Worm (Caenorhabditis elegans) whole organism, L4/young adult: ENCODE data around the gene aldo-1.

Experiments used
- W03F9.2 ChIP-seq: fragments of 150-350 bp; optimal IDR thresholded peaks from 2 replicates; lab custom pipeline; 2014; ENCODE audit warnings: missing biosample characterization, missing genetic modification characterization
- dao-5 ChIP-seq: sonication (generic microtip); optimal IDR thresholded peaks from 2 replicates; lab custom pipeline; 2016; ENCODE audit warnings: missing genotype, missing genetic modification characterization, moderate library complexity, missing compliant biosample characterization
- him-1 ChIP-seq: sonication (generic microtip); optimal IDR thresholded peaks from 2 replicates; lab custom pipeline; 2016; ENCODE audit warnings: missing genotype, missing genetic modification reagents, missing genetic modification characterization, missing compliant biosample characterization

- TF ChIP-seq him-1 = no peak
- TF ChIP-seq dao-5 = no peak
- no peak for TF ChIP-seq W03F9.2 (tag; lab: Kevin White, UChicago)
Observed at ce11 chrIII:13555234-13555633, 9.5 kb downstream of the aldo-1 start, which contains the start of gene scav-2.
